Worm (Caenorhabditis elegans) whole organism, late embryonic: Measurements from ENCODE around the gene eif-2D.

Experiments used
- C08G9.2 ChIP-seq: sonication (generic microtip); optimal IDR thresholded peaks from 2 replicates; lab custom pipeline; 2016; ENCODE audit warnings: mild to moderate bottlenecking, missing genetic modification characterization, moderate library complexity, missing compliant biosample characterization
- C38D4.7 ChIP-seq: fragments of 200-800 bp; sonication (Bioruptor generic); optimal IDR thresholded peaks from 2 replicates; lab custom pipeline; 2018; ENCODE audit warnings: mild to moderate bottlenecking, missing genetic modification characterization, moderate library complexity, missing compliant biosample characterization
- F13H6.1 ChIP-seq: sonication (generic microtip); optimal IDR thresholded peaks from 2 replicates; lab custom pipeline; 2016; ENCODE audit warnings: missing genetic modification characterization, missing compliant biosample characterization
- K09A11.1 ChIP-seq: sonication (generic microtip); optimal IDR thresholded peaks from 2 replicates; lab custom pipeline; 2017; ENCODE audit warnings: antibody characterized with exemption, mild to moderate bottlenecking, missing genetic modification characterization, missing compliant biosample characterization; ENCODE audit not compliant: insufficient read depth
- T23F11.4 ChIP-seq: fragments of 200-800 bp; sonication (Bioruptor generic); optimal IDR thresholded peaks from 2 replicates; lab custom pipeline; 2018; ENCODE audit warnings: mild to moderate bottlenecking, missing genetic modification characterization, missing compliant biosample characterization
- Y22D7AL.16 ChIP-seq: sonication (generic microtip); optimal IDR thresholded peaks from 2 replicates; lab custom pipeline; 2016; ENCODE audit warnings: missing genetic modification characterization, missing compliant biosample characterization
- ahr-1 ChIP-seq: sonication (generic microtip); optimal IDR thresholded peaks from 2 replicates; lab custom pipeline; 2016; ENCODE audit warnings: missing genetic modification characterization, missing compliant biosample characterization
- ceh-18 ChIP-seq: sonication (generic microtip); optimal IDR thresholded peaks from 2 replicates; lab custom pipeline; 2016; ENCODE audit warnings: missing genetic modification characterization, missing compliant biosample characterization
- ceh-31 ChIP-seq: sonication (generic microtip); optimal IDR thresholded peaks from 2 replicates; lab custom pipeline; 2016; ENCODE audit warnings: missing genetic modification characterization, missing compliant biosample characterization
- ceh-34 ChIP-seq: sonication (generic microtip); optimal IDR thresholded peaks from 2 replicates; lab custom pipeline; 2016; ENCODE audit warnings: mild to moderate bottlenecking, missing genetic modification characterization, missing compliant biosample characterization
- ceh-45 ChIP-seq: fragments of 200-800 bp; sonication (Bioruptor generic); IDR thresholded peaks from 2 replicates; pipeline ENCODE4 v1.3.6; 2022; ENCODE audit warnings: missing genetic modification reagents, missing genetic modification characterization, missing compliant biosample characterization
- ceh-48 ChIP-seq: sonication (generic microtip); optimal IDR thresholded peaks from 2 replicates; lab custom pipeline; 2016; ENCODE audit warnings: missing genetic modification characterization, inconsistent platforms, missing compliant biosample characterization
- ceh-9 ChIP-seq: sonication (generic microtip); optimal IDR thresholded peaks from 2 replicates; lab custom pipeline; 2016; ENCODE audit warnings: mild to moderate bottlenecking, missing genetic modification characterization, inconsistent platforms, missing compliant biosample characterization
- che-1 ChIP-seq: sonication (generic microtip); optimal IDR thresholded peaks from 2 replicates; lab custom pipeline; 2016; ENCODE audit warnings: mild to moderate bottlenecking, missing genetic modification characterization, missing compliant biosample characterization
- dmd-4 ChIP-seq: sonication (generic microtip); optimal IDR thresholded peaks from 2 replicates; lab custom pipeline; 2016; ENCODE audit warnings: borderline replicate concordance, missing genetic modification characterization, missing compliant biosample characterization
- elt-2 ChIP-seq: sonication (generic microtip); optimal IDR thresholded peaks from 2 replicates; lab custom pipeline; 2016; ENCODE audit warnings: missing genetic modification reagents, missing genetic modification characterization, missing compliant biosample characterization
- eyg-1 ChIP-seq: sonication (generic microtip); optimal IDR thresholded peaks from 2 replicates; lab custom pipeline; 2016; ENCODE audit warnings: missing genotype, missing genetic modification characterization, missing compliant biosample characterization
- fax-1 ChIP-seq: sonication (generic microtip); optimal IDR thresholded peaks from 2 replicates; lab custom pipeline; 2016; ENCODE audit warnings: missing genotype, missing genetic modification characterization, missing compliant biosample characterization
- gmeb-2 ChIP-seq: sonication (generic microtip); optimal IDR thresholded peaks from 2 replicates; lab custom pipeline; 2016; ENCODE audit warnings: missing genetic modification characterization, inconsistent platforms, missing compliant biosample characterization
- hlh-15 ChIP-seq: sonication (generic microtip); optimal IDR thresholded peaks from 2 replicates; lab custom pipeline; 2016; ENCODE audit warnings: missing genetic modification characterization, missing compliant biosample characterization
- lim-6 ChIP-seq: sonication (generic microtip); optimal IDR thresholded peaks from 2 replicates; lab custom pipeline; 2016; ENCODE audit warnings: missing genetic modification characterization, missing compliant biosample characterization
- madf-2 ChIP-seq: sonication (generic microtip); optimal IDR thresholded peaks from 2 replicates; lab custom pipeline; 2017; ENCODE audit warnings: missing genetic modification characterization, missing compliant biosample characterization
- nhr-232 ChIP-seq: sonication (generic microtip); optimal IDR thresholded peaks from 2 replicates; lab custom pipeline; 2016; ENCODE audit warnings: missing genetic modification characterization, missing compliant biosample characterization
- npax-4 ChIP-seq: sonication (generic microtip); optimal IDR thresholded peaks from 2 replicates; lab custom pipeline; 2016; ENCODE audit warnings: missing genetic modification characterization, missing compliant biosample characterization
- odd-2 ChIP-seq: sonication (generic microtip); optimal IDR thresholded peaks from 2 replicates; lab custom pipeline; 2017; ENCODE audit warnings: antibody characterized with exemption, mild to moderate bottlenecking, missing genetic modification characterization, missing compliant biosample characterization
- pax-1 ChIP-seq: fragments of 150-350 bp; optimal IDR thresholded peaks from 2 replicates; lab custom pipeline; 2014; ENCODE audit warnings: missing biosample characterization, missing genetic modification characterization
- pha-2 ChIP-seq: sonication (generic microtip); optimal IDR thresholded peaks from 2 replicates; lab custom pipeline; 2017; ENCODE audit warnings: mild to moderate bottlenecking, missing genetic modification characterization, missing compliant biosample characterization
- pha-4 ChIP-seq: fragments of 150-350 bp; optimal IDR thresholded peaks from 2 replicates; lab custom pipeline; 2018; ENCODE audit warnings: missing biosample characterization, missing genetic modification reagents, missing genetic modification characterization
- pqm-1 ChIP-seq: sonication (generic microtip); optimal IDR thresholded peaks from 2 replicates; lab custom pipeline; 2016; ENCODE audit warnings: missing genetic modification characterization, missing compliant biosample characterization
- pros-1 ChIP-seq: fragments of 150-350 bp; optimal IDR thresholded peaks from 2 replicates; lab custom pipeline; 2014; ENCODE audit warnings: missing biosample characterization, missing genetic modification reagents, missing genetic modification characterization
- ref-2 ChIP-seq: sonication (generic microtip); optimal IDR thresholded peaks from 2 replicates; lab custom pipeline; 2016; ENCODE audit warnings: missing genetic modification characterization, missing compliant biosample characterization
- rnt-1 ChIP-seq: sonication (generic microtip); optimal IDR thresholded peaks from 2 replicates; lab custom pipeline; 2016; ENCODE audit warnings: missing genetic modification characterization, missing compliant biosample characterization
- sdc-2 ChIP-seq: sonication (generic microtip); optimal IDR thresholded peaks from 2 replicates; lab custom pipeline; 2016; ENCODE audit warnings: missing genotype, missing genetic modification characterization, missing compliant biosample characterization
- sox-2 ChIP-seq: fragments of 200-800 bp; sonication (Bioruptor generic); IDR thresholded peaks from 2 replicates; pipeline ENCODE4 v1.3.6; 2022; ENCODE audit warnings: missing genetic modification reagents, missing genetic modification characterization, missing compliant biosample characterization
- syd-9 ChIP-seq: sonication (generic microtip); optimal IDR thresholded peaks from 2 replicates; lab custom pipeline; 2016; ENCODE audit warnings: mild to moderate bottlenecking, missing genetic modification characterization, moderate library complexity, missing compliant biosample characterization
- tbx-2 ChIP-seq: sonication (generic microtip); optimal IDR thresholded peaks from 2 replicates; lab custom pipeline; 2016; ENCODE audit warnings: missing genetic modification characterization, missing compliant biosample characterization
- ttx-3 ChIP-seq: sonication (generic microtip); optimal IDR thresholded peaks from 2 replicates; lab custom pipeline; 2016; ENCODE audit warnings: missing genetic modification reagents, missing genetic modification characterization, missing compliant biosample characterization
- unc-55 ChIP-seq: sonication (generic microtip); optimal IDR thresholded peaks from 2 replicates; lab custom pipeline; 2017; ENCODE audit warnings: missing biosample characterization, missing genetic modification reagents, missing genetic modification characterization
- unc-86 ChIP-seq: sonication (generic microtip); optimal IDR thresholded peaks from 2 replicates; lab custom pipeline; 2016; ENCODE audit warnings: missing genetic modification characterization, missing compliant biosample characterization

Gene eif-2D

DNA sequence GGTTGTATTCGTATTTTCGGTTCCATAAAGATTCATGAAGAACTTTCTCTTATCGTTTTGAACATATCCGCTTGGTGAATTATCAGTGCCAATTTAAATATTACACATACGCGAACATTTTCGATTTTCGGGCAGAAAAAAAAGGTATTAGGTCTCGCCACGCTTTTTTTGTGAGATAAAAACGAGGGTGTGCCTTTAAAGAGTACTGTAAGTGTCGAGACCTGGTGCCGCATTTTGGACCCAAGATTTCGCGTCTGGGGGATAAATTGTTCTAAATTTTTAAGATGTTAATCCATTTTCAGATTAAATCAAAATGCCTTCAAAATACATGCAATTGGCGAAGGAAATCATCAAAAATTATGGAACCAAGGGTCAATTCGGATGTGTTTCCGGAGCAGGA lies 2.4 kb downstream of the eif-2D start, which contains the start of gene C25H3.3:
Gene C25H3.3 (plus strand): TSS at position 301 of the 400 bp plus-strand sequence.
- TF ChIP-seq lim-6 (no peak), nhr-232 (tag; lab: Kevin White, UChicago) (no peak), sdc-2 (no peak), gmeb-2 (tag; lab: Kevin White, UChicago) (no peak), ahr-1 (tag; lab: Kevin White, UChicago) (no peak), ttx-3 (tag; lab: Kevin White, UChicago) (no peak), ceh-34 (tag; lab: Kevin White, UChicago) (no peak), elt-2 (tag; lab: Kevin White, UChicago) (no peak), pha-4 (tag; lab: Kevin White, UChicago) (no peak), tbx-2 (tag; lab: Kevin White, UChicago) (no peak), pros-1 (no peak)

DNA sequence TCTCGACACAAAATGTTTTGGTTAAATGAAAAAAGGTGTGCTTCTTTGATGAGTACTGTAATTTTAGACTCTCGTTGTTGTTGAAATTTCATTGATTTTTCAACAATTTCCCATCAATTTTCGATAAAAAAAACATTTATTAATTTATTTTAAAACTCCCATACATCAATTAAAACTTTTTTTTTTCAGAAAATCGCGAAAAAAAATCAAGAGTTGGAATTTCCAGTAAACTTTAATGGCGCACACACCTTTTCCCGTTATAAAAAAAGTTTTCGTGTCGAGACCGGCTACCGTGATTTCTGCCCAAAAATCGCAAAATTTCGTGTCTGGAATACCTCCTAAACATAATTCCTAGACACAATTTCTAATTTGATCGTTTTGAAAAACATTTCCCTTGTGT lies 3.3 kb downstream of the eif-2D start, which contains the start of gene C25H3.14:
Gene C25H3.14 (plus strand): TSS at position 301 of the 400 bp plus-strand sequence.
- TF ChIP-seq pqm-1 (tag; lab: Kevin White, UChicago) = no peak
- no peak for TF ChIP-seq eyg-1 (tag; lab: Kevin White, UChicago)
- TF ChIP-seq ceh-18 (tag; lab: Kevin White, UChicago) = no peak
- TF ChIP-seq npax-4 (tag; lab: Kevin White, UChicago) = no peak
- TF ChIP-seq ceh-31 = no peak
- TF ChIP-seq syd-9 (tag; lab: Kevin White, UChicago) = no peak
- TF ChIP-seq madf-2 = no peak
- TF ChIP-seq C08G9.2 (tag; lab: Kevin White, UChicago) = no peak
- TF ChIP-seq ahr-1 (tag; lab: Kevin White, UChicago) = no peak
- no peak for TF ChIP-seq C38D4.7 (GFP tag; lab: Kevin White, UChicago)
- no peak for TF ChIP-seq Y22D7AL.16 (tag; lab: Kevin White, UChicago)
- no peak for TF ChIP-seq unc-55 (GFP tag; lab: Kevin White, UChicago)
- TF ChIP-seq ceh-45 (GFP tag; lab: Robert Waterston, UW) = no peak
- no peak for TF ChIP-seq F13H6.1
- TF ChIP-seq T23F11.4 (GFP tag; lab: Kevin White, UChicago) = no peak
- no peak for TF ChIP-seq hlh-15 (tag; lab: Kevin White, UChicago)
- no peak for TF ChIP-seq pha-2
- TF ChIP-seq odd-2 = no peak
- TF ChIP-seq rnt-1 (tag; lab: Kevin White, UChicago) = no peak
- TF ChIP-seq gmeb-2 (tag; lab: Kevin White, UChicago) = no peak
- TF ChIP-seq, all 69 proteins: peak for 0

DNA sequence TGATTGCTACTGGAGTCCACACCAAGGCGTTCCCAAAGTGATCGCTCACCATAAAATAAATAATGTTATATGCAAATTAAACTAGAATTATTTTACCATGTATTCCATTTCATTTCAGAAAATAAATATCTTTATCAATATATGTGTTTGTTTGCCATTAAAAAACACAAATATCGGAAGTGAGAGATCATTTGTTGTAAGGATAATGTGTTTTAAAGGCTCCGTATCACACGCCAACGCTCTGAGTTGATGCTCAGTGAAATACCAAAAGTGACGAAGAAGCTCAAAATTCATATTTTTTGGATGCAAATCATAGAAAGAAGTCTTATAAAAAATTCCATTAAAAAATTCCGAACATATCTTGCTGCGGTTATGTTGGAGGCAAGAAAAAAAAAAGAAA lies 4.7 kb downstream of the eif-2D start:
- TF ChIP-seq unc-86 = no peak
- TF ChIP-seq che-1 (tag; lab: Kevin White, UChicago) = no peak
- TF ChIP-seq dmd-4 = no peak
- TF ChIP-seq npax-4 (tag; lab: Kevin White, UChicago) = no peak

DNA sequence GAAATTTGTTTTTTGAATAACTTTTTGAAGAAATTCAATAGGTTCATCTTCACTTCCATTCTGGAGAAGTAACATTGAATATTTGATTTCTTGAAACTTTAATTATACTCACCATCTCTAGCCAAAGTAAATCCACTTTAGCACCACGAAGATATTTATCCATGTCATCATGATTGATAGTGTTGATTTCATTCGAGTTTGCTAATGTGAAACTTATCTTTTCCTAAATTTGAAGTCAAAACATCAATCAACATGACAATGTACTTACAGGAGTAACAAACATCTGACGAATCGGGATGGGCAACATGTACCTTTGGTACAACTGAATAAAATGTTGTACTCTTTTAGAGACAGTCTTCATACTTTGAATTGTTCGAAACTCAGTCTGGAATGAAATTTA lies 5.8 kb downstream of the eif-2D start:
- TF ChIP-seq che-1 (tag; lab: Kevin White, UChicago) (no peak), K09A11.1 (tag; lab: Kevin White, UChicago) (no peak), pax-1 (tag; lab: Kevin White, UChicago) (no peak), ttx-3 (tag; lab: Kevin White, UChicago) (no peak), ceh-9 (tag; lab: Kevin White, UChicago) (no peak), elt-2 (tag; lab: Kevin White, UChicago) (no peak), ceh-48 (no peak)
- TF ChIP-seq, all 69 proteins: peak for 0

DNA sequence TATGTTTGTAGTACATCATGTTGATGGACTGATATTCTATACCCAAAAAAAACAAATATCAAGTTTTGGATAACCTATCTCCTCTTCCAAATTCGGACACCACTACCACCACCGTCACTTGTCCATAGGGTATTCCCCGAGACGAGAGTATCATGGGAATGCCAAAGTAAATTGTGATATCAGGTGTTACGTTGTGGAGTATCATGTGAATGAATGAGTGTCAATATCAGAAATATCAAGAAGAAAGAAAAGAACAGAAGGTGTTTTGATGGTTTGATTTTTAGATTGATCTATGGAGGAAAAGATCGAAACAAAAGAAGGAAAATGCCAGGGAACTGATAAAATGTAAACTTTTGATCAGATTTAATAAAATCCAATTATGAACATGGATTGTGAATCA lies 6.7 kb downstream of the eif-2D start:
- TF ChIP-seq T23F11.4 (GFP tag; lab: Kevin White, UChicago) (no peak), ref-2 (tag; lab: Kevin White, UChicago) (no peak), unc-55 (GFP tag; lab: Kevin White, UChicago) (no peak), sox-2 (GFP tag; lab: Robert Waterston, UW) (no peak), fax-1 (tag; lab: Kevin White, UChicago) (no peak), elt-2 (tag; lab: Kevin White, UChicago) (peak; percentile 29)
